Worm (Caenorhabditis elegans): ENCODE measurements around the gene srz-103.

- TF ChIP-seq nhr-85 (tag) (no peak), ztf-11 (tag; optimal IDR thresholded peaks at IDR 0.05) (no peak), aly-2 (tag; optimal IDR thresholded peaks at IDR 0.05) (no peak)
Measured at ce11 chrV:16672198-16672597, 6.9 kb downstream of the srz-103 start, which contains the start of gene F14F8.8.

Measured in whole organism, L1 larva.